Fruit fly (Drosophila melanogaster): ENCODE measurements around the gene twin.

The twin gene

DNA sequence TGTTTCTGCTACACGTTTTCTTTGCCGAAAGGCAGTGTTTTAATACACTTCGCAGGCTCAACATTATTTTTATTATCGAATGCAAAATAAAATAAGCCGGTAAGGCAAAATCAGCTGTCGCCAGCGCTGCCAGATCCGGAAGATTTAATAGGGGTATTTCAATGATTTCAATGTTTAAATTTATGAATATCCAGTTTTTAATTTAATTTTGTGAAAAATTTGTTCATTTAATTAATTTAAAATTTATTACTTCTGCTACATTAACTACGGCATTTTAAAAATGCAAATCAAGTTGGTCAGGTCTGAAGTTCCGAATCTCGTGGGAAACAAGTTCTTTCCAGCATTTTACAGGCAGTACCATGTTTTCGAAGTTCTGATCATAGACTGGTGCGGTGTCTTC is 72.9 kb downstream of the twin start, which contains the start of gene Slimp (continued):
- TF ChIP-seq CG1621 (tag; optimal IDR thresholded peaks at IDR 0.05) (no peak), CG32006 (GFP tag; optimal IDR thresholded peaks at IDR 0.05) (peak; percentile 13), topi (GFP tag; optimal IDR thresholded peaks at IDR 0.05) (peak; percentile 29), eg (GFP tag; IDR thresholded peaks at IDR 0.05) (no peak), CG11294 (GFP tag; IDR thresholded peaks at IDR 0.05) (no peak), Hr4 (GFP tag; optimal IDR thresholded peaks at IDR 0.05) (peak; percentile 46), Gug (GFP tag; IDR thresholded peaks at IDR 0.05) (no peak), CG6792 (GFP tag; optimal IDR thresholded peaks at IDR 0.05) (no peak), net (GFP tag; optimal IDR thresholded peaks at IDR 0.05) (no peak), CG10631 (GFP tag; optimal IDR thresholded peaks at IDR 0.05) (peak; percentile 15), fd59A (GFP tag; optimal IDR thresholded peaks at IDR 0.05) (no peak), salr (GFP tag; optimal IDR thresholded peaks at IDR 0.05) (no peak), acj6 (GFP tag; optimal IDR thresholded peaks at IDR 0.05) (peak; percentile 42), CG8119 (GFP tag; IDR thresholded peaks at IDR 0.05) (0 out of 3 replicates have a peak, but pooled peaks have one; percentile 15), achi (GFP tag; optimal IDR thresholded peaks at IDR 0.05) (peak; percentile 26), Sox14 (GFP tag; optimal IDR thresholded peaks at IDR 0.05) (peak; percentile 5), Blimp-1 (GFP tag; optimal IDR thresholded peaks at IDR 0.05) (no peak), CG7368 (GFP tag; optimal IDR thresholded peaks at IDR 0.05) (no peak), CG9139 (GFP tag; optimal IDR thresholded peaks at IDR 0.05) (no peak), Hr39 (GFP tag; optimal IDR thresholded peaks at IDR 0.05) (peak; percentile 1), spab (GFP tag; optimal IDR thresholded peaks at IDR 0.05) (no peak), CG16779 (tag; optimal IDR thresholded peaks at IDR 0.05) (no peak), CG11762 (GFP tag; optimal IDR thresholded peaks at IDR 0.05; ENCODE audit: insufficient read depth) (no peak), fd85E (GFP tag; optimal IDR thresholded peaks at IDR 0.05) (no peak), CG10669 (GFP tag; optimal IDR thresholded peaks at IDR 0.05) (no peak), Hr38 (GFP tag; optimal IDR thresholded peaks at IDR 0.05) (no peak), ss (GFP tag; optimal IDR thresholded peaks at IDR 0.05) (no peak), Sox15 (GFP tag; optimal IDR thresholded peaks at IDR 0.05) (no peak), esn (GFP tag; optimal IDR thresholded peaks at IDR 0.05) (peak; percentile 55), CG31627 (GFP tag; optimal IDR thresholded peaks at IDR 0.05) (peak; percentile 27), dsx (GFP tag; optimal IDR thresholded peaks at IDR 0.05; ENCODE audit: poor library complexity, severe bottlenecking) (no peak), lz (GFP tag; optimal IDR thresholded peaks at IDR 0.05) (peak; percentile 40), Ets21C (GFP tag; optimal IDR thresholded peaks at IDR 0.05) (no peak), Smox (GFP tag; optimal IDR thresholded peaks at IDR 0.05) (peak; percentile 37), CG11902 (GFP tag; optimal IDR thresholded peaks at IDR 0.05) (no peak), CG4318 (GFP tag; optimal IDR thresholded peaks at IDR 0.05) (no peak), OdsH (GFP tag; optimal IDR thresholded peaks at IDR 0.05) (peak; percentile 33), vri (GFP tag; optimal IDR thresholded peaks at IDR 0.05) (peak; percentile 46), CG6163 (GFP tag; IDR thresholded peaks at IDR 0.05) (peak; percentile 53; the same call in 1 of the 3 replicates), Eip93F (GFP tag; optimal IDR thresholded peaks at IDR 0.05) (no peak)
